Worm (Caenorhabditis elegans) whole organism, L1 larva: ENCODE data around the gene F31B9.4.

Source experiments
- C16A3.4 ChIP-seq: fragments of 150-350 bp; optimal IDR thresholded peaks from 2 replicates; lab custom pipeline; 2014; ENCODE audit warnings: missing biosample characterization, missing genetic modification characterization
- C34B4.2 ChIP-seq: sonication (generic microtip); optimal IDR thresholded peaks from 2 replicates; lab custom pipeline; 2017; ENCODE audit warnings: mild to moderate bottlenecking, missing genetic modification characterization, missing compliant biosample characterization
- aha-1 ChIP-seq: fragments of 150-350 bp; optimal IDR thresholded peaks from 2 replicates; lab custom pipeline; 2014; ENCODE audit warnings: missing biosample characterization, missing genetic modification characterization
- alr-1 ChIP-seq: fragments of 200-800 bp; sonication (Bioruptor generic); optimal IDR thresholded peaks from 2 replicates; lab custom pipeline; 2018; ENCODE audit warnings: borderline replicate concordance, mild to moderate bottlenecking, missing genetic modification characterization, missing compliant biosample characterization
- ama-1 ChIP-seq: fragments of 150-350 bp; optimal IDR thresholded peaks from 2 replicates; lab custom pipeline; 2014
- blmp-1 ChIP-seq: fragments of 150-350 bp; optimal IDR thresholded peaks from 2 replicates; lab custom pipeline; 2014; ENCODE audit warnings: missing biosample characterization, missing genetic modification characterization
- ceh-63 ChIP-seq: fragments of 200-800 bp; sonication (Bioruptor generic); optimal IDR thresholded peaks from 2 replicates; lab custom pipeline; 2018; ENCODE audit warnings: mild to moderate bottlenecking, missing genetic modification characterization, missing compliant biosample characterization
- ceh-8 ChIP-seq: fragments of 200-800 bp; sonication (Bioruptor generic); optimal IDR thresholded peaks from 2 replicates; lab custom pipeline; 2018; ENCODE audit warnings: mild to moderate bottlenecking, missing genetic modification characterization, moderate library complexity, missing compliant biosample characterization
- dsc-1 ChIP-seq: sonication (generic microtip); optimal IDR thresholded peaks from 2 replicates; lab custom pipeline; 2016; ENCODE audit warnings: mild to moderate bottlenecking, missing genetic modification characterization, missing compliant biosample characterization
- efl-1 ChIP-seq, 4 experiments: fragments of 150-350 bp; optimal IDR thresholded peaks in 3 of 4; peaks in 1 of 4; 1 replicate in 1 of 4; 2 replicates in 3 of 4; lab custom pipeline; 2014; ENCODE audit warnings: missing biosample characterization in 2 of 4, missing genetic modification characterization in 2 of 4, missing genetic modification reagents in 2 of 4
- egl-13 ChIP-seq: sonication (generic microtip); optimal IDR thresholded peaks from 2 replicates; lab custom pipeline; 2016; ENCODE audit warnings: missing genotype, missing genetic modification reagents, missing genetic modification characterization, missing compliant biosample characterization
- egl-27 ChIP-seq, 2 experiments: fragments of 150-350 bp in 1 of 2; sonication (generic microtip); optimal IDR thresholded peaks; 3 replicates each; lab custom pipeline; 2017 to 2018; ENCODE audit warnings: missing biosample characterization in 2 of 2, missing genetic modification characterization in 2 of 2, missing genetic modification reagents in 2 of 2
- elt-2 ChIP-seq: sonication (generic microtip); optimal IDR thresholded peaks from 2 replicates; lab custom pipeline; 2016; ENCODE audit warnings: missing genetic modification characterization, mild to moderate bottlenecking, inconsistent platforms, missing compliant biosample characterization, missing genetic modification reagents
- ets-5 ChIP-seq: fragments of 200-800 bp; sonication (Bioruptor generic); IDR thresholded peaks from 2 replicates; pipeline ENCODE4 v1.3.6; 2022; ENCODE audit warnings: missing genetic modification characterization, missing compliant biosample characterization
- fkh-8 ChIP-seq: sonication (generic microtip); optimal IDR thresholded peaks from 2 replicates; lab custom pipeline; 2016; ENCODE audit warnings: mild to moderate bottlenecking, missing genetic modification characterization, missing compliant biosample characterization
- irx-1 ChIP-seq: sonication (generic microtip); optimal IDR thresholded peaks from 2 replicates; lab custom pipeline; 2016; ENCODE audit warnings: missing genetic modification characterization, missing compliant biosample characterization
- lin-14 ChIP-seq: fragments of 200-800 bp; sonication (Bioruptor generic); optimal IDR thresholded peaks from 2 replicates; lab custom pipeline; 2018; ENCODE audit warnings: mild to moderate bottlenecking, missing genetic modification characterization, moderate library complexity, missing compliant biosample characterization
- lin-15B ChIP-seq: fragments of 150-350 bp; sonication (generic microtip); optimal IDR thresholded peaks from 3 replicates; lab custom pipeline; 2014; ENCODE audit warnings: missing biosample characterization, missing genetic modification characterization
- lin-35 ChIP-seq, 2 experiments: fragments of 150-350 bp; optimal IDR thresholded peaks; 2 replicates each; lab custom pipeline; 2014; ENCODE audit warnings: missing biosample characterization in 2 of 2, missing genetic modification characterization in 2 of 2, missing genetic modification reagents in 2 of 2
- lin-39 ChIP-seq: fragments of 150-350 bp; optimal IDR thresholded peaks from 2 replicates; lab custom pipeline; 2014; ENCODE audit warnings: missing biosample characterization, missing genetic modification reagents, missing genetic modification characterization
- mdl-1 ChIP-seq, 2 experiments: fragments of 150-350 bp; optimal IDR thresholded peaks; 2 replicates each; lab custom pipeline; 2014 to 2017; ENCODE audit warnings: missing biosample characterization in 2 of 2, missing genetic modification characterization in 2 of 2, inconsistent platforms in 1 of 2
- mef-2 ChIP-seq: fragments of 150-350 bp; optimal IDR thresholded peaks from 2 replicates; lab custom pipeline; 2014; ENCODE audit warnings: missing biosample characterization, missing genetic modification characterization
- mep-1 ChIP-seq: fragments of 150-350 bp; optimal IDR thresholded peaks from 2 replicates; lab custom pipeline; 2014; ENCODE audit warnings: missing biosample characterization, missing genetic modification characterization
- nhr-11 ChIP-seq: fragments of 150-350 bp; optimal IDR thresholded peaks from 2 replicates; lab custom pipeline; 2014; ENCODE audit warnings: missing biosample characterization, missing genetic modification characterization
- nhr-20 ChIP-seq: sonication (generic microtip); optimal IDR thresholded peaks from 2 replicates; lab custom pipeline; 2016; ENCODE audit warnings: mild to moderate bottlenecking, missing genetic modification characterization, missing compliant biosample characterization
- nhr-237 ChIP-seq: fragments of 150-350 bp; optimal IDR thresholded peaks from 2 replicates; lab custom pipeline; 2014; ENCODE audit warnings: missing biosample characterization, missing genetic modification characterization
- nhr-71 ChIP-seq: sonication (generic microtip); optimal IDR thresholded peaks from 2 replicates; lab custom pipeline; 2016; ENCODE audit warnings: mild to moderate bottlenecking, missing genetic modification characterization, moderate library complexity, missing compliant biosample characterization
- nhr-76 ChIP-seq: sonication (generic microtip); optimal IDR thresholded peaks from 2 replicates; lab custom pipeline; 2017; ENCODE audit warnings: missing biosample characterization, missing genetic modification characterization
- nhr-84 ChIP-seq: sonication (generic microtip); optimal IDR thresholded peaks from 2 replicates; lab custom pipeline; 2017; ENCODE audit warnings: missing biosample characterization, missing genetic modification characterization
- nhr-90 ChIP-seq: sonication (generic microtip); optimal IDR thresholded peaks from 2 replicates; lab custom pipeline; 2016; ENCODE audit warnings: mild to moderate bottlenecking, missing genetic modification characterization, missing compliant biosample characterization; ENCODE audit not compliant: poor library complexity
- sox-4 ChIP-seq: sonication (generic microtip); optimal IDR thresholded peaks from 2 replicates; lab custom pipeline; 2016; ENCODE audit warnings: missing genetic modification characterization, missing compliant biosample characterization
- sptf-1 ChIP-seq: fragments of 150-350 bp; optimal IDR thresholded peaks from 2 replicates; lab custom pipeline; 2014; ENCODE audit warnings: missing biosample characterization, missing genetic modification characterization
- swsn-7 ChIP-seq: sonication (generic microtip); optimal IDR thresholded peaks from 2 replicates; lab custom pipeline; 2016; ENCODE audit warnings: missing genetic modification characterization, missing compliant biosample characterization
- unc-130 ChIP-seq: fragments of 150-350 bp; optimal IDR thresholded peaks from 2 replicates; lab custom pipeline; 2017; ENCODE audit warnings: missing biosample characterization, missing genetic modification characterization, inconsistent platforms
- unc-98 ChIP-seq: fragments of 200-800 bp; sonication (Bioruptor generic); IDR thresholded peaks from 2 replicates; pipeline ENCODE4 v1.3.6; 2022; ENCODE audit warnings: missing genetic modification characterization, missing compliant biosample characterization
- vab-15 ChIP-seq: sonication (generic microtip); optimal IDR thresholded peaks from 2 replicates; lab custom pipeline; 2017; ENCODE audit warnings: missing genotype, mild to moderate bottlenecking, missing genetic modification characterization, missing compliant biosample characterization
- ztf-11 ChIP-seq, 2 experiments: sonication (generic microtip); optimal IDR thresholded peaks; 2 replicates each; lab custom pipeline; 2016 to 2017; ENCODE audit warnings: missing genetic modification characterization in 2 of 2, missing biosample characterization in 1 of 2, missing compliant biosample characterization in 1 of 2
- ztf-4 ChIP-seq: fragments of 150-350 bp; optimal IDR thresholded peaks from 2 replicates; lab custom pipeline; 2014; ENCODE audit warnings: missing biosample characterization, missing genetic modification characterization

F31B9.4 gene

DNA sequence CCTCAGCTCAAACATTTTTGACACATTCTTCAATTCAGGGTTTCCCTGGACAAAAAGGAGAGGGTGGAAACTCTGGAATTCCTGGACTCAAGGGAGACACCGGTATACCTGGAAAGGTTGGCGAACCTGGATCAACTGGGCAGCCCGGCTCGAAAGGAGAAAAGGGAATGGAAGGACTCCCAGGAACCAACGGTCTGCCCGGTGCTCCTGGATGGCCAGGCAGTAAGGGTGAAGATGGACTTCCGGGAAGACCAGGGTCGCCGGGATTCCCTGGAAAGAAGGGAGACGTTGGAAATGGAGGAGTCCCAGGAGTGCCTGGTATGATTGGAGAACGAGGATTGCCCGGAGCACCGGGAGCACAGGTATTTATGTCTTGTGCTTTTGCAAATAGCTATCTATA lies 28.9 kb upstream of the F31B9.4 start:
- TF ChIP-seq fkh-8 (tag; lab: Kevin White, UChicago) (no peak), vab-15 (no peak)
- TF ChIP-seq, all 84 proteins: peak for 0

DNA sequence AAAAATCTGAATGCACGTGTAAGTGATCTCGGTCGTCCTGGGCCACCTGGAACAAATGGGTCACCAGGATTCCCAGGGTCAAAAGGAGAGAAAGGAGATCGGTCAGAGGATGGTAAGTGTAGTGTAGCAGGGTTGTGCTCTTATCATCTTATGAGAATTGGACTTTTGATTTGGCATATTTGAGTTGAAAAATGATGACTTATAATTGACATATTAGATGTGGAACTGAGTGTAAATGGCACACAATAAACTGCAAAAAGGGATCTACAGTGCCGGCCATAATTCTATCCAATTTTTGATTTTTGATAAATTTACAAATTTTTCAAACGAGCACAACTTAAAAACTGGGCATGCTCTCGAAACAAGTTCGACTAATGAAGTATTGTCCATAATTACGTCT lies 27.3 kb upstream of the F31B9.4 start:
- no peak for TF ChIP-seq nhr-84 (tag; lab: Kevin White, UChicago)
- no peak for TF ChIP-seq efl-1 (optimal IDR thresholded peaks at IDR 0.05; lab: Kevin White, UChicago)
- TF ChIP-seq efl-1 (GFP tag; optimal IDR thresholded peaks at IDR 0.05 in 1 of 2; lab: Kevin White, UChicago): peak in 1 of 2 experiments; percentile 1

DNA sequence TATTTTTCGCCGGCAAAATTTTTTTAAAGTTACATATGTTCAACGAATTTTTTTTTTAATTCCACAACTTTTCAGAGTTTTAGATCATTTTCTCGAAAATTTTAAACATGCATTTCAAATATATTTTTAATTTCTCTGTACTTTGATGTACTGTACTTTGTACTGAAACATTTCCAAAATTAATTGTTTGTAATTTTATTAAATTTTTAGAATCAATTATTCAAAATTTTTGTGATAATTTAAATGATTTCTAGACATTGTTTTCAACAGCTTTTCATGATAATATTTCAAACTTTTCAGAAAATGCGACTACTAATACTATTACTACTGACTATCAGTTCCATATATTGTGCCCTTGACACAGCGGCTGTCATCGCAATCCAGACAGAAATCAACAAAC lies 26.8 kb upstream of the F31B9.4 start, which contains the start of gene mec-5:
Gene mec-5, plus strand, starts transcription at position 301 of the 400 bp plus-strand sequence.
- no peak for TF ChIP-seq egl-13
- no peak for TF ChIP-seq mep-1 (tag; lab: Kevin White, UChicago)
- no peak for TF ChIP-seq ets-5
- no peak for TF ChIP-seq nhr-76 (tag; lab: Kevin White, UChicago)
- no peak for TF ChIP-seq nhr-237 (tag; lab: Kevin White, UChicago)
- TF ChIP-seq unc-98 (GFP tag; lab: Robert Waterston, UW): no peak
- TF ChIP-seq ztf-11 (tag; optimal IDR thresholded peaks at IDR 0.05; lab: Kevin White, UChicago): no peak
- no peak for TF ChIP-seq lin-39 (tag; lab: Kevin White, UChicago)
- TF ChIP-seq efl-1 (optimal IDR thresholded peaks at IDR 0.05; lab: Kevin White, UChicago): no peak
- TF ChIP-seq efl-1 (GFP tag; optimal IDR thresholded peaks at IDR 0.05 in 1 of 2; lab: Kevin White, UChicago): no peak
- no peak for TF ChIP-seq dsc-1 (tag; lab: Kevin White, UChicago)
- TF ChIP-seq ztf-4 (tag; lab: Kevin White, UChicago): no peak
- TF ChIP-seq lin-14 (GFP tag; lab: Kevin White, UChicago): no peak
- TF ChIP-seq nhr-20: no peak
- TF ChIP-seq nhr-11 (tag; lab: Kevin White, UChicago): no peak
- TF ChIP-seq sox-4 (tag; lab: Kevin White, UChicago): no peak
- no peak for TF ChIP-seq lin-15B (tag; lab: Kevin White, UChicago)
- no peak for TF ChIP-seq nhr-90 (tag; lab: Kevin White, UChicago)
- no peak for TF ChIP-seq sptf-1 (tag; lab: Kevin White, UChicago)
- no peak for TF ChIP-seq irx-1 (tag; lab: Kevin White, UChicago)

DNA sequence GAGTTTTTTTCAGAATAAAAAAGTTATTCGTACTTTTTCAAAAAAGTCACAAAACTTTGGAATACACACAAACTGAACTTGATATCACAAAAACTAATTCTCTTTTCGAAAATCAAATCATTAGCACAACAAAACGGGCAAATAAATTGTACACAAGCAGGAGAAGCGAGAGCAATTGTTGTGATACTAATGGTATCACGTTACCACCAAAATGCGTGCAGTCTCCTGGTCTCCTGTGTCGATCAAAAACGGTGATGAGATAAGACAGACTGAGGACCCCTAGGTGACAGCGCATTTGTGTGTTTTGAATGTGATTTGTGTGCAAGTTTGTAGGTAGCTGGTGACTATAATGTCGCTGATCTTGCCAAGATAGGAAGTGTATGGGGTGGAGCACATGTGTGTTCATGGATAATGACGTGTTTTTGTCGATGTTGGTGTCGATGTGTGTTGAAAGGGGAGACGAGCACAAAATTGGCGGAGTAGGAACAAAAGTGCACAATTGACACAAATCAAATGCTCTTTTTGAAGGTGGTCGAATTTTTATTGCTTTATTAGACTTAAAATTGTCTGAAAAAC lies 22.9 kb upstream of the F31B9.4 start:
- TF ChIP-seq nhr-71 (tag; lab: Kevin White, UChicago): no peak
- peak in 1 of 2 experiments; percentile 9 for TF ChIP-seq mdl-1 (tag; optimal IDR thresholded peaks at IDR 0.05; lab: Kevin White, UChicago)
- TF ChIP-seq alr-1 (tag; lab: Kevin White, UChicago): no peak
- no peak for TF ChIP-seq ets-5
- TF ChIP-seq lin-35 (GFP tag; optimal IDR thresholded peaks at IDR 0.05; lab: Kevin White, UChicago): peak in 1 of 2 experiments; percentile 26
- no peak for TF ChIP-seq blmp-1
- peak; percentile 77 for TF ChIP-seq elt-2
- TF ChIP-seq unc-130 (tag; lab: Kevin White, UChicago): no peak
- peak; percentile 19 for TF ChIP-seq nhr-20

DNA sequence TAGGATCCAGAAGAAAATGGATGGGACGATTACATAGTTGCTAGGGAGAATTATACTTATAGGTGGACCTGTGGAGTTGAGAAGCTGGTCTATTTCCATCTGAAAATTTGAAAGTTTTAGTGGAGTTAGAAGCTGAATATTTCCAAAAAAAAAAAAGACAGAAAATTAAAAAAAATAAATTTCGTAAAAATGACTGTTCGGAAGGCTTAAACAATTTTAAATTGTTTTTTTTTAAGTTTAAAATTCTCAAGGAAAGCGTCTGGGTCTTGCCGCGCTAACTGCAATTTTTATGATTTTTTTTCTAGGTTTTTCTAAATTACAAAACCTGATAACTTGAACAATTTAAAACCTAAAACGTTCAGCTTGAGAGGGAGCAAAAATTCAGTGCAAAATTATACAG lies 22.3 kb upstream of the F31B9.4 start, which contains the start of gene mrp-3:
Gene mrp-3, minus strand, starts transcription at position 101 of the 400 bp plus-strand sequence.
- TF ChIP-seq elt-2 (no peak), ceh-8 (GFP tag; lab: Kevin White, UChicago) (no peak), ztf-11 (tag; optimal IDR thresholded peaks at IDR 0.05; lab: Kevin White, UChicago) (no peak), aha-1 (tag; lab: Kevin White, UChicago) (no peak), C16A3.4 (tag; lab: Kevin White, UChicago) (no peak), nhr-84 (tag; lab: Kevin White, UChicago) (no peak), sox-4 (tag; lab: Kevin White, UChicago) (no peak), ama-1 (lab: Kevin White, UChicago) (no peak), ets-5 (no peak), egl-27 (tag; optimal IDR thresholded peaks at IDR 0.05; lab: Kevin White, UChicago) (no peak), swsn-7 (tag; lab: Kevin White, UChicago) (no peak), mdl-1 (tag; optimal IDR thresholded peaks at IDR 0.05; lab: Kevin White, UChicago) (no peak), fkh-8 (tag; lab: Kevin White, UChicago) (no peak), mef-2 (no peak), ceh-63 (no peak), C34B4.2 (no peak), vab-15 (no peak)
